Fruit fly (Drosophila melanogaster): ENCODE measurements around the gene Hsp67Bc.

DNA sequence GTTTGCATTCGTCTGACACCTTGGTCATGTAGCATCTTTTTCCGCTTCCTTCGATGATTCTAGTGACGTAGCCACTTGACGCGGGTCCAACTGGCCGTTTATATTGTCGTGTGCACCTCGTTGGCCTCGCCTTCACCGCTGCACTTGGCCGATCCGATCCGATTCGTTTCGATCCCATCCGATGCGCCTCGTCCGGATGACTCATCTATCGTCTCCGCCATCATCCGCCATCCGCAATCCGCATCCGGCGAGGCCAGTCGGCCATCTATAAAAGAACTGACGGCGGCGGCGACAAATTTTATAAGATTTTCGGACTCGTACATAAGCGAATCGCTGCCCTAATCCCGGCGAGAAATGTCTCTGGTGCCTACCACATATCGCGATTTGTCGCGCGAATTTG lies 2.8 kb upstream of the Hsp67Bc start, which contains the start of gene CG4461:
- TF ChIP-seq CG8478 (optimal IDR thresholded peaks at IDR 0.05) (no peak), CTCF (optimal IDR thresholded peaks at IDR 0.05) (no peak)

Measured in S2 (cell line).